Worm (Caenorhabditis elegans) whole organism, young adult: ENCODE data around the gene Y54G2A.49.

Source experiments
- F49E8.2 ChIP-seq: sonication (generic microtip); optimal IDR thresholded peaks from 3 replicates; lab custom pipeline; 2017; ENCODE audit warnings: missing genetic modification characterization, mild to moderate bottlenecking, missing compliant biosample characterization, antibody characterized with exemption, moderate library complexity; ENCODE audit not compliant: insufficient read depth
- Y95B8A.8 ChIP-seq: fragments of 200-800 bp; sonication (Bioruptor generic); IDR thresholded peaks from 2 replicates; pipeline ENCODE4 v1.3.6; 2022; ENCODE audit warnings: missing genetic modification reagents, missing genetic modification characterization, missing compliant biosample characterization
- aptf-2 ChIP-seq: fragments of 200-800 bp; sonication (Bioruptor generic); conservative IDR thresholded peaks from 2 replicates; pipeline ENCODE4 v1.3.6; 2022; ENCODE audit warnings: missing genetic modification reagents, missing genetic modification characterization, missing compliant biosample characterization
- bed-1 ChIP-seq: fragments of 200-800 bp; sonication (Bioruptor generic); IDR thresholded peaks from 2 replicates; pipeline ENCODE4 v1.3.6; 2022; ENCODE audit warnings: missing genetic modification reagents, missing genetic modification characterization, missing compliant biosample characterization
- cebp-1 ChIP-seq, 2 experiments: fragments of 200-800 bp in 1 of 2; sonication (Bioruptor generic) in 1 of 2; sonication (generic microtip) in 1 of 2; IDR thresholded peaks in 1 of 2; optimal IDR thresholded peaks in 1 of 2; 2 replicates each; pipeline versions ENCODE4 v1.3.6 to Lab custom; 2017 to 2022; ENCODE audit warnings: missing compliant biosample characterization in 2 of 2, missing genetic modification characterization in 2 of 2, mild to moderate bottlenecking in 1 of 2, missing genetic modification reagents in 1 of 2, moderate library complexity in 1 of 2
- egl-18 ChIP-seq: fragments of 200-800 bp; sonication (Bioruptor generic); IDR thresholded peaks from 2 replicates; pipeline ENCODE4 v1.3.6; 2022; ENCODE audit warnings: missing genetic modification reagents, missing genetic modification characterization, missing compliant biosample characterization
- hsf-1 ChIP-seq: fragments of 200-800 bp; sonication (Bioruptor generic); IDR thresholded peaks from 2 replicates; pipeline ENCODE4 v1.3.6; 2022; ENCODE audit warnings: missing genetic modification reagents, missing genetic modification characterization, missing compliant biosample characterization
- madf-3 ChIP-seq: fragments of 200-800 bp; sonication (Bioruptor generic); IDR thresholded peaks from 2 replicates; pipeline ENCODE4 v1.3.6; 2022; ENCODE audit warnings: missing genetic modification reagents, missing genetic modification characterization, missing compliant biosample characterization
- pha-4 ChIP-seq: fragments of 150-350 bp; sonication (generic microtip); optimal IDR thresholded peaks from 2 replicates; lab custom pipeline; 2014; ENCODE audit warnings: missing biosample characterization, missing genetic modification reagents, missing genetic modification characterization
- repo-1 ChIP-seq: sonication (generic microtip); optimal IDR thresholded peaks from 2 replicates; lab custom pipeline; 2017; ENCODE audit warnings: mild to moderate bottlenecking, missing genetic modification characterization, missing compliant biosample characterization
- rpc-1 ChIP-seq, 2 experiments: fragments of 150-350 bp in 1 of 2; sonication (generic microtip) in 1 of 2; optimal IDR thresholded peaks; 2 replicates each; lab custom pipeline; 2014 to 2018; ENCODE audit warnings: missing biosample characterization in 1 of 2, missing genetic modification characterization in 1 of 2, missing genetic modification reagents in 1 of 2, missing genotype in 1 of 2
- unc-130 ChIP-seq: sonication (generic microtip); optimal IDR thresholded peaks from 2 replicates; lab custom pipeline; 2016; ENCODE audit warnings: missing genetic modification reagents, missing genetic modification characterization, missing compliant biosample characterization
- unc-62 ChIP-seq: fragments of 150-350 bp; optimal IDR thresholded peaks from 2 replicates; lab custom pipeline; 2014; ENCODE audit warnings: missing biosample characterization, missing genetic modification reagents, missing genetic modification characterization
- zim-3 ChIP-seq: sonication (generic microtip); optimal IDR thresholded peaks from 2 replicates; lab custom pipeline; 2017; ENCODE audit warnings: mild to moderate bottlenecking, missing genetic modification characterization, moderate library complexity, missing compliant biosample characterization

- no peak for TF ChIP-seq unc-130
- peak; percentile 24 for TF ChIP-seq F49E8.2
- TF ChIP-seq rpc-1 (optimal IDR thresholded peaks at IDR 0.05; lab: Kevin White, UChicago), result peak; percentile 66
- peak; percentile 85 for TF ChIP-seq rpc-1 (tag; optimal IDR thresholded peaks at IDR 0.05; lab: Kevin White, UChicago)
- TF ChIP-seq hsf-1 (GFP tag; lab: Robert Waterston, UW), result no peak
- TF ChIP-seq bed-1 (GFP tag; lab: Robert Waterston, UW), result no peak
- peak; percentile 70 for TF ChIP-seq zim-3
- no peak for TF ChIP-seq egl-18 (GFP tag; lab: Robert Waterston, UW)
- no peak for TF ChIP-seq aptf-2 (GFP tag; lab: Robert Waterston, UW)
- TF ChIP-seq Y95B8A.8 (GFP tag; lab: Robert Waterston, UW), result no peak
- TF ChIP-seq repo-1 (tag; lab: Kevin White, UChicago), result no peak
- TF ChIP-seq cebp-1 (GFP tag; IDR thresholded peaks at IDR 0.05; lab: Robert Waterston, UW), result no peak
- TF ChIP-seq cebp-1 (tag; optimal IDR thresholded peaks at IDR 0.05; lab: Kevin White, UChicago), result peak; percentile 16
- TF ChIP-seq pha-4, result no peak
- no peak for TF ChIP-seq unc-62 (GFP tag; lab: Kevin White, UChicago)
- TF ChIP-seq madf-3 (GFP tag; lab: Robert Waterston, UW), result 0 out of 2 replicates have a peak, but pooled peaks have one; percentile 54
These were observed 50.9 kb downstream of the Y54G2A.49 start for ce11 chrIV:2802193-2802592.
